Fruit fly (Drosophila melanogaster) whole organism, wandering third instar larva: ENCODE measurements around the gene CG9114.

ENCODE experiments used
- Hr78 ChIP-seq: fragments of >200 bp; optimal IDR thresholded peaks from 2 replicates; lab custom pipeline; 2017; ENCODE audit warnings: missing biosample characterization, missing genetic modification characterization
- N ChIP-seq: fragments of >200 bp; optimal IDR thresholded peaks from 2 replicates; lab custom pipeline; 2018; ENCODE audit warnings: missing biosample characterization, missing external identifiers, missing genetic modification characterization
- br ChIP-seq: fragments of 200-800 bp; sonication (Bioruptor generic); optimal IDR thresholded peaks from 2 replicates; lab custom pipeline; 2016; ENCODE audit warnings: missing biosample characterization, missing genetic modification characterization
- foxo ChIP-seq, 2 experiments: fragments of 200-800 bp; sonication (Bioruptor generic); optimal IDR thresholded peaks; 2 replicates in 1 of 2; 3 replicates in 1 of 2; lab custom pipeline; 2016 to 2017; ENCODE audit warnings: missing biosample characterization in 2 of 2, missing genetic modification characterization in 2 of 2
- fru ChIP-seq: fragments of 200-800 bp; sonication (Bioruptor generic); optimal IDR thresholded peaks from 3 replicates; lab custom pipeline; 2016; ENCODE audit warnings: missing biosample characterization, mild to moderate bottlenecking, missing genetic modification characterization
- psq ChIP-seq: fragments of 200-800 bp; sonication (Bioruptor generic); optimal IDR thresholded peaks from 3 replicates; lab custom pipeline; 2017; ENCODE audit warnings: missing biosample characterization, mild to moderate bottlenecking, missing genetic modification characterization, moderate library complexity
- usp ChIP-seq: fragments of >200 bp; optimal IDR thresholded peaks from 2 replicates; lab custom pipeline; 2017; ENCODE audit warnings: missing biosample characterization, missing genetic modification characterization
- woc ChIP-seq: sonication (Bioruptor generic); optimal IDR thresholded peaks from 2 replicates; lab custom pipeline; 2016; ENCODE audit warnings: missing biosample characterization, mild to moderate bottlenecking, missing genetic modification characterization

DNA sequence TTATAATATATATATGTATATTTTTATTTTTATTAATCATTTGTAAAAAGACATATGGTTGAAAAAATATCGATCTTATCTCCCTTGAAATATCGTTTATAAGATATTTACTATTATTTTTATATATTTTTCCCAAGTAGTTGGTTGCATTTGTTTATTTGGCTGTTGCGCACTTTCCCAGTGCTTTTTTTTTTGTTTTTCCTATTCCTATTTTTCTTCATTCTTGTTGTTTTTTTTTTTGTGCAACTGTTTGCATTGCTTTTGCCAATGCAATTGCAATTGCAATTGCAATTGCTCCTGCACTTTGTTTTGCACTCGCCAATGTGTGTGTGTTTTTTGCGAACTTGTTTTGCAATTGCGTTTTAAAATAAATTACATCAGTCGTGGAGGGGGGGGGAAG, 19.6 kb downstream of the CG9114 start:
- TF ChIP-seq foxo (GFP tag; optimal IDR thresholded peaks at IDR 0.05; lab: Kevin White, UChicago) (no peak), psq (no peak), Hr78 (no peak), usp (GFP tag; lab: Kevin White, UChicago) (no peak), woc (GFP tag; lab: Kevin White, UChicago) (no peak), fru (GFP tag; lab: Kevin White, UChicago) (no peak), br (GFP tag; lab: Kevin White, UChicago) (no peak), N (GFP tag; lab: Kevin White, UChicago) (no peak)
